Fruit fly (Drosophila melanogaster): ENCODE measurements around the gene Cpr64Ab.

DNA sequence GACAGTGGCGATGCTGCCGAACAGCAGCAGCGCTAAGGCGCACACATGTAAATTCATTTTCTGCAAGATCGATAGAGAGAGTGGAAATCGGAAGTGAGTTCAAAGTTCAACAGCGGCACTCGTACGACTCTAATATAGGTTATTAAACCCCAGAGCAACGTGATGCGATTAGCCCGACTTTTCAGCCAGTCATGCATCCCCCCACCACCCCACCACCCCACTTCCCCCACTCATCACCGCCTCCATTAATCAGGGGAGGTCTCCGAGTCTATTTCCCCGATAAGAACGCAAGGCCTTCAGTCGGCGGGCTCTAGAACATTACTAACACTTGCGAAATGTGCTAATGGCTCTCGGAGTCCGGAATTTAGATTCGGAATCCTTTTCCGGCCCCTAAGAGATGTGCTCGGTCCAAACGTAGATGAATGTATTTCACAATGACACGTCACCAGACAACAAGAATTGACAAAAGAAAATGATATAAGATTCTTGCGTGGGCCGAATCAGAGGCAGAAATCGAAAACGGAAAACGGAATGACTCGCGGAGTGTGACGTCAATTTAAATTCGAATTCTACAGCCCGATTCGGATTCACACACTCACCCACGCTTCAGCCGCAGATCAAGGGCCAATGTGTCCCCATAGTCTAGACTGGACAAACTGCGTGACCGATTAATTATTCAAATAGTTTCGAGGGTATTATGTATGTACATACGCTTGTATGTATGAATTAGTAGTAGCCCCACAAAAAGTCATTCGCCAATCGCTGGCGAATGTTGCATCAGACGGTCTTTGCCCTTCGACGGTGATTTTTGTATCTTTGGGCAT is 14.5 kb upstream of the Cpr64Ab start:
- TF ChIP-seq ovo (GFP tag; optimal IDR thresholded peaks at IDR 0.05) (no peak), pad (GFP tag; optimal IDR thresholded peaks at IDR 0.05) (no peak), Crg-1 (GFP tag; optimal IDR thresholded peaks at IDR 0.05) (no peak), toe (GFP tag; optimal IDR thresholded peaks at IDR 0.05) (no peak), CG11617 (GFP tag; optimal IDR thresholded peaks at IDR 0.05) (no peak), kay (GFP tag; ENCODE audit: borderline replicate concordance) (peak; percentile 44), CG7101 (tag; optimal IDR thresholded peaks at IDR 0.05) (no peak), cnc (optimal IDR thresholded peaks at IDR 0.05) (peak; percentile 79 to 89)

All from whole organism, adult.